Worm (Caenorhabditis elegans): ENCODE results near the gene npr-35.

Gene npr-35

ce11 chrIV:7764319-7764718 is 20.7 kb downstream of the npr-35 start:
- TF ChIP-seq nhr-21 (tag; optimal IDR thresholded peaks at IDR 0.05) (no peak), unc-39 (tag; optimal IDR thresholded peaks at IDR 0.05) (no peak), lin-39 (tag; optimal IDR thresholded peaks at IDR 0.05) (no peak), R02D3.7 (tag; optimal IDR thresholded peaks at IDR 0.05) (no peak), ztf-1 (GFP tag; conservative IDR thresholded peaks at IDR 0.05) (no peak), elt-3 (tag; optimal IDR thresholded peaks at IDR 0.05) (no peak), nhr-237 (tag; optimal IDR thresholded peaks at IDR 0.05) (no peak)

ce11 chrIV:7770162-7770561 is 26.5 kb downstream of the npr-35 start, which contains the start of gene rdl-1:
Gene rdl-1 (minus strand): TSS chrIV:7770262.
- no peak for TF ChIP-seq unc-62 (GFP tag; optimal IDR thresholded peaks at IDR 0.05)
- no peak for TF ChIP-seq gmeb-1 (tag; optimal IDR thresholded peaks at IDR 0.05)
- no peak for TF ChIP-seq egl-27 (tag; optimal IDR thresholded peaks at IDR 0.05)
- TF ChIP-seq fos-1 (tag; optimal IDR thresholded peaks at IDR 0.05) = no peak
- TF ChIP-seq nhr-237 (tag; optimal IDR thresholded peaks at IDR 0.05) = no peak
- no peak for TF ChIP-seq nhr-77 (tag; optimal IDR thresholded peaks at IDR 0.05)
- TF ChIP-seq sma-9 (GFP tag; optimal IDR thresholded peaks at IDR 0.05) = no peak
- TF ChIP-seq sma-9 (tag; optimal IDR thresholded peaks at IDR 0.05) = no peak
- TF ChIP-seq aly-2 (tag; optimal IDR thresholded peaks at IDR 0.05) = no peak
- TF ChIP-seq mdl-1 (tag; optimal IDR thresholded peaks at IDR 0.05) = no peak
- TF ChIP-seq R02D3.7 (tag; optimal IDR thresholded peaks at IDR 0.05) = no peak
- no peak for TF ChIP-seq alr-1 (tag; optimal IDR thresholded peaks at IDR 0.05)
- TF ChIP-seq blmp-1 (tag; optimal IDR thresholded peaks at IDR 0.05; ENCODE audit: insufficient read depth) = no peak
- no peak for TF ChIP-seq ztf-4 (tag; optimal IDR thresholded peaks at IDR 0.05)
- no peak for TF ChIP-seq nhr-129 (tag; optimal IDR thresholded peaks at IDR 0.05)

ce11 chrIV:7774206-7774605 is 30.6 kb downstream of the npr-35 start, which contains the start of the genes hcf-1 and swd-2.2:
Gene hcf-1 (minus strand): TSS chrIV:7774275.
Gene swd-2.2 (plus strand): TSS chrIV:7774411.
- TF ChIP-seq lsy-2 (tag; optimal IDR thresholded peaks at IDR 0.05) (peak in 1 of 2 experiments; percentile 63), sma-3 (GFP tag; optimal IDR thresholded peaks at IDR 0.05) (no peak), sma-9 (GFP tag; optimal IDR thresholded peaks at IDR 0.05) (no peak), sma-9 (tag; optimal IDR thresholded peaks at IDR 0.05) (no peak), crh-2 (tag; optimal IDR thresholded peaks at IDR 0.05) (peak; percentile 17), nhr-11 (tag; optimal IDR thresholded peaks at IDR 0.05) (no peak), unc-55 (GFP tag; optimal IDR thresholded peaks at IDR 0.05) (peak; percentile 67), C34F6.9 (tag; optimal IDR thresholded peaks at IDR 0.05) (peak; percentile 73), nhr-129 (tag; optimal IDR thresholded peaks at IDR 0.05) (peak; percentile 4)

ce11 chrIV:7775725-7776124 is 32.1 kb downstream of the npr-35 start, which contains the start of gene swd-2.1:
Gene swd-2.1 (plus strand): TSS chrIV:7776025.
- no peak for TF ChIP-seq zag-1 (tag; optimal IDR thresholded peaks at IDR 0.05)
- TF ChIP-seq sma-9 (GFP tag; optimal IDR thresholded peaks at IDR 0.05) = no peak
- no peak for TF ChIP-seq sma-9 (tag; optimal IDR thresholded peaks at IDR 0.05)
- TF ChIP-seq unc-55 (GFP tag; optimal IDR thresholded peaks at IDR 0.05) = no peak
- no peak for TF ChIP-seq nhr-129 (tag; optimal IDR thresholded peaks at IDR 0.05)
- no peak for TF ChIP-seq unc-62 (GFP tag; optimal IDR thresholded peaks at IDR 0.05)
- TF ChIP-seq elt-1 (tag; optimal IDR thresholded peaks at IDR 0.05) = no peak
- TF ChIP-seq fos-1 (tag; optimal IDR thresholded peaks at IDR 0.05) = no peak
- TF ChIP-seq ceh-82 (tag; optimal IDR thresholded peaks at IDR 0.05) = no peak
- no peak for TF ChIP-seq gmeb-1 (tag; optimal IDR thresholded peaks at IDR 0.05)
- no peak for TF ChIP-seq R02D3.7 (tag; optimal IDR thresholded peaks at IDR 0.05)
- no peak for TF ChIP-seq lin-39 (tag; optimal IDR thresholded peaks at IDR 0.05)
- TF ChIP-seq ztf-11 (tag; optimal IDR thresholded peaks at IDR 0.05) = no peak
- no peak for TF ChIP-seq mab-5 (tag; optimal IDR thresholded peaks at IDR 0.05)
- no peak for TF ChIP-seq dmd-4 (tag; optimal IDR thresholded peaks at IDR 0.05)
- TF ChIP-seq nhr-23 (tag; optimal IDR thresholded peaks at IDR 0.05) = no peak
- no peak for TF ChIP-seq alr-1 (tag; optimal IDR thresholded peaks at IDR 0.05)
- no peak for TF ChIP-seq peb-1 (tag; optimal IDR thresholded peaks at IDR 0.05)
- no peak for TF ChIP-seq skn-1 (tag; optimal IDR thresholded peaks at IDR 0.05)

- TF ChIP-seq peb-1 (tag; optimal IDR thresholded peaks at IDR 0.05) (no peak), elt-1 (tag; optimal IDR thresholded peaks at IDR 0.05) (no peak), zag-1 (tag; optimal IDR thresholded peaks at IDR 0.05) (no peak), nhr-11 (tag; optimal IDR thresholded peaks at IDR 0.05) (no peak), dmd-4 (tag; optimal IDR thresholded peaks at IDR 0.05) (no peak), lin-39 (tag; optimal IDR thresholded peaks at IDR 0.05) (no peak), gmeb-1 (tag; optimal IDR thresholded peaks at IDR 0.05) (no peak), mbf-1 (tag; optimal IDR thresholded peaks at IDR 0.05) (no peak), unc-62 (GFP tag; optimal IDR thresholded peaks at IDR 0.05) (no peak), sma-3 (GFP tag; optimal IDR thresholded peaks at IDR 0.05) (no peak), fos-1 (tag; optimal IDR thresholded peaks at IDR 0.05) (no peak), ZK546.5 (tag; optimal IDR thresholded peaks at IDR 0.05) (no peak)
Measured at ce11 chrIV:7778865-7779264, 35.2 kb downstream of the npr-35 start, which contains the start of gene rpap-3. Gene rpap-3 (minus strand): TSS chrIV:7778965.

Data from whole organism, L2 larva.